Worm (Caenorhabditis elegans) whole organism, mixed stage, embryonic: Measurements from ENCODE around the gene C05D12.4.

Experiments used
- M03D4.4 ChIP-seq: sonication (generic microtip); optimal IDR thresholded peaks from 2 replicates; lab custom pipeline; 2017; ENCODE audit warnings: mild to moderate bottlenecking, missing genetic modification characterization, missing compliant biosample characterization
- lin-13 ChIP-seq: fragments of 150-350 bp; optimal IDR thresholded peaks from 2 replicates; lab custom pipeline; 2014; ENCODE audit warnings: missing biosample characterization, missing genetic modification characterization
- nhr-28 ChIP-seq: fragments of 150-350 bp; optimal IDR thresholded peaks from 2 replicates; lab custom pipeline; 2014; ENCODE audit warnings: missing biosample characterization, missing genetic modification characterization
- ztf-11 ChIP-seq: fragments of 150-350 bp; optimal IDR thresholded peaks from 2 replicates; lab custom pipeline; 2014; ENCODE audit warnings: missing biosample characterization, missing genetic modification characterization

DNA sequence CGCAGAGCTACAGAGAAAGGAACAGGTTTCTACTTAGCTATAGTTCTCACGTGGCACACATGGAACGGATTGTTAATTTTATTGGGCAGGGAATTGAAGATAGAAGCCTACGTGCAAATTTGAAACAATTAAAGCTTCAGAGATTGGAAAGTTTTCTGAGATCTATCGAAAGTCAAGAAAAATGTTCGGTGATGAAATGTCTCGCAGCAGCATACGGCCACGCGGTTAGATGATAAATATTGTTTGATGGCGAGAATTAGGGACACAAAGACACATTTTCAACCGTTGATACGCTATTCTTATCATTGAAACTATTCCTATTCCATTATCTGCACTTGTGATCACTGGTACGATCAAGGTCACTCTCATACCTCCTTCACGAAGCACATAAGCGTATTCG lies 40.9 kb downstream of the C05D12.4 start:
- TF ChIP-seq ztf-11 (no peak), nhr-28 (tag; lab: Kevin White, UChicago) (no peak), M03D4.4 (no peak), lin-13 (tag; lab: Kevin White, UChicago) (no peak)
